Worm (Caenorhabditis elegans) whole organism, mixed stage, embryonic: ENCODE data around the gene ZK177.3.

Source experiments
- bed-3 ChIP-seq: fragments of 200-800 bp; sonication (Bioruptor generic); optimal IDR thresholded peaks from 3 replicates; lab custom pipeline; 2018; ENCODE audit warnings: mild to moderate bottlenecking, missing genetic modification characterization, moderate library complexity, missing compliant biosample characterization
- blmp-1 ChIP-seq: fragments of 150-350 bp; optimal IDR thresholded peaks from 2 replicates; lab custom pipeline; 2014; ENCODE audit warnings: missing biosample characterization, missing genetic modification characterization
- ceh-39 ChIP-seq: fragments of 150-350 bp; optimal IDR thresholded peaks from 2 replicates; lab custom pipeline; 2014; ENCODE audit warnings: missing biosample characterization, missing genetic modification characterization
- ceh-43 ChIP-seq: fragments of 200-800 bp; sonication (Bioruptor generic); optimal IDR thresholded peaks from 2 replicates; lab custom pipeline; 2018; ENCODE audit warnings: mild to moderate bottlenecking, missing genetic modification characterization, moderate library complexity, missing compliant biosample characterization
- ceh-83 ChIP-seq: fragments of 200-800 bp; sonication (Bioruptor generic); optimal IDR thresholded peaks from 2 replicates; lab custom pipeline; 2018; ENCODE audit warnings: mild to moderate bottlenecking, missing genetic modification characterization, missing compliant biosample characterization
- ces-1 ChIP-seq: fragments of 150-350 bp; optimal IDR thresholded peaks from 2 replicates; lab custom pipeline; 2014; ENCODE audit warnings: missing biosample characterization, missing genetic modification reagents, missing genetic modification characterization
- cnd-1 ChIP-seq: fragments of 200-800 bp; sonication (Bioruptor generic); optimal IDR thresholded peaks from 2 replicates; lab custom pipeline; 2018; ENCODE audit warnings: mild to moderate bottlenecking, missing genetic modification characterization, missing compliant biosample characterization
- elt-1 ChIP-seq: sonication (generic microtip); optimal IDR thresholded peaks from 2 replicates; lab custom pipeline; 2017; ENCODE audit warnings: missing genetic modification characterization, mild to moderate bottlenecking, missing compliant biosample characterization, antibody characterized with exemption, moderate library complexity, borderline replicate concordance; ENCODE audit not compliant: insufficient read depth
- elt-3 ChIP-seq: fragments of 150-350 bp; optimal IDR thresholded peaks from 2 replicates; lab custom pipeline; 2014; ENCODE audit warnings: missing biosample characterization, missing genetic modification characterization
- flh-1 ChIP-seq: fragments of 200-800 bp; sonication (Bioruptor generic); optimal IDR thresholded peaks from 2 replicates; lab custom pipeline; 2018; ENCODE audit warnings: mild to moderate bottlenecking, missing genetic modification characterization, moderate library complexity, missing compliant biosample characterization
- ham-2 ChIP-seq: fragments of 200-800 bp; sonication (Bioruptor generic); optimal IDR thresholded peaks from 2 replicates; lab custom pipeline; 2018; ENCODE audit warnings: mild to moderate bottlenecking, missing genetic modification characterization, missing compliant biosample characterization
- hlh-1 ChIP-seq: fragments of 150-350 bp; optimal IDR thresholded peaks from 2 replicates; lab custom pipeline; 2014; ENCODE audit warnings: missing biosample characterization, missing genetic modification reagents, missing genetic modification characterization
- lin-13 ChIP-seq: fragments of 150-350 bp; optimal IDR thresholded peaks from 2 replicates; lab custom pipeline; 2014; ENCODE audit warnings: missing biosample characterization, missing genetic modification characterization
- lsy-2 ChIP-seq: fragments of 150-350 bp; optimal IDR thresholded peaks from 2 replicates; lab custom pipeline; 2014; ENCODE audit warnings: missing biosample characterization, missing genetic modification characterization
- mab-5 ChIP-seq: fragments of 150-350 bp; optimal IDR thresholded peaks from 2 replicates; lab custom pipeline; 2014; ENCODE audit warnings: missing biosample characterization, missing genetic modification characterization
- mep-1 ChIP-seq: fragments of 150-350 bp; optimal IDR thresholded peaks from 2 replicates; lab custom pipeline; 2017; ENCODE audit warnings: missing biosample characterization, missing genetic modification reagents, missing genetic modification characterization, inconsistent platforms
- mls-2 ChIP-seq: sonication (generic microtip); optimal IDR thresholded peaks from 2 replicates; lab custom pipeline; 2016; ENCODE audit warnings: mild to moderate bottlenecking, missing genetic modification characterization, moderate library complexity, missing compliant biosample characterization
- nhr-12 ChIP-seq: fragments of 150-350 bp; optimal IDR thresholded peaks from 2 replicates; lab custom pipeline; 2014; ENCODE audit warnings: missing biosample characterization, missing genetic modification characterization
- nhr-2 ChIP-seq: fragments of 150-350 bp; optimal IDR thresholded peaks from 2 replicates; lab custom pipeline; 2014; ENCODE audit warnings: missing biosample characterization, missing genetic modification characterization
- nhr-237 ChIP-seq: fragments of 150-350 bp; optimal IDR thresholded peaks from 2 replicates; lab custom pipeline; 2014; ENCODE audit warnings: missing biosample characterization, missing genetic modification characterization
- nhr-28 ChIP-seq: fragments of 150-350 bp; optimal IDR thresholded peaks from 2 replicates; lab custom pipeline; 2014; ENCODE audit warnings: missing biosample characterization, missing genetic modification characterization
- nhr-76 ChIP-seq: sonication (generic microtip); optimal IDR thresholded peaks from 2 replicates; lab custom pipeline; 2017; ENCODE audit warnings: missing biosample characterization, missing genetic modification characterization
- pha-4 ChIP-seq: fragments of 150-350 bp; optimal IDR thresholded peaks from 2 replicates; lab custom pipeline; 2018; ENCODE audit warnings: missing biosample characterization, missing genetic modification reagents, missing genetic modification characterization
- sem-2 ChIP-seq: fragments of 200-800 bp; sonication (Bioruptor generic); optimal IDR thresholded peaks from 2 replicates; lab custom pipeline; 2018; ENCODE audit warnings: mild to moderate bottlenecking, missing genetic modification characterization, missing compliant biosample characterization
- snpc-4 ChIP-seq: fragments of 150-350 bp; optimal IDR thresholded peaks from 2 replicates; lab custom pipeline; 2014; ENCODE audit warnings: missing biosample characterization, missing genetic modification characterization
- sptf-1 ChIP-seq: sonication (generic microtip); optimal IDR thresholded peaks from 2 replicates; lab custom pipeline; 2017; ENCODE audit warnings: mild to moderate bottlenecking, missing genetic modification characterization, moderate library complexity, missing compliant biosample characterization
- tbx-8 ChIP-seq: fragments of 200-800 bp; sonication (Bioruptor generic); optimal IDR thresholded peaks from 2 replicates; lab custom pipeline; 2018; ENCODE audit warnings: mild to moderate bottlenecking, missing genetic modification characterization, moderate library complexity, missing compliant biosample characterization
- unc-120 ChIP-seq: sonication (generic microtip); optimal IDR thresholded peaks from 2 replicates; lab custom pipeline; 2017; ENCODE audit warnings: missing genetic modification characterization, missing compliant biosample characterization; ENCODE audit not compliant: poor library complexity, severe bottlenecking
- unc-39 ChIP-seq: fragments of 150-350 bp; optimal IDR thresholded peaks from 2 replicates; lab custom pipeline; 2014; ENCODE audit warnings: missing biosample characterization, missing genetic modification characterization
- unc-62 ChIP-seq: fragments of 150-350 bp; optimal IDR thresholded peaks from 2 replicates; lab custom pipeline; 2014; ENCODE audit warnings: missing biosample characterization, missing genetic modification reagents, missing genetic modification characterization
- zip-8 ChIP-seq: fragments of 150-350 bp; optimal IDR thresholded peaks from 2 replicates; lab custom pipeline; 2014; ENCODE audit warnings: missing biosample characterization, missing genetic modification characterization
- ztf-11 ChIP-seq: fragments of 150-350 bp; optimal IDR thresholded peaks from 2 replicates; lab custom pipeline; 2014; ENCODE audit warnings: missing biosample characterization, missing genetic modification characterization

The ZK177.3 gene

DNA sequence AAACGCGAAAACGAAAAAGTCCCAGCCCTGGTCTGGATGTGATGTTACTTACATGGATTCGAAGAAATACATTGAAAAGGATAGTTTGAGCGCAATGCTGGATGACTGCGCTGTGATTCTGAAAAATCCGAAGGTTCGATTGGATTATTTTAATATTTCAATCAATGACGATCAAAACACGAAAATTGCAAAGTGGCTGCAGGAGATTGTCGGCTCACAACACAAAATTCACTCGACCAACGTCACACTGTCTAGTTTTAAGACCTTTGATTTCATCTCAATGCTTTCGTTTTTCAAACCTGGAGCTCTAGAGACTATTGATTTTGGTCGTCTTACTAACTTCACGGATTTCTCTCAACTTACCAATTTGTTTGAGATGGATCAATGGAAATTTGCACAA lies 35.9 kb downstream of the ZK177.3 start, which contains the start of gene C17C3.5:
Gene C17C3.5 (plus strand): TSS at position 301 of the 400 bp plus-strand sequence.
- no peak for TF ChIP-seq snpc-4 (tag; lab: Kevin White, UChicago)
- TF ChIP-seq ceh-83 (GFP tag; lab: Kevin White, UChicago), result no peak
- TF ChIP-seq sem-2, result no peak
- no peak for TF ChIP-seq nhr-2 (tag; lab: Kevin White, UChicago)
- no peak for TF ChIP-seq nhr-76
- TF ChIP-seq blmp-1 (tag; lab: Kevin White, UChicago), result no peak
- no peak for TF ChIP-seq lsy-2
- no peak for TF ChIP-seq ceh-39 (tag; lab: Kevin White, UChicago)
- TF ChIP-seq tbx-8 (GFP tag; lab: Kevin White, UChicago), result no peak
- no peak for TF ChIP-seq pha-4 (tag; lab: Kevin White, UChicago)
- TF ChIP-seq zip-8 (tag; lab: Kevin White, UChicago), result no peak
- no peak for TF ChIP-seq lin-13
- TF ChIP-seq elt-1 (tag; lab: Kevin White, UChicago), result no peak
- TF ChIP-seq nhr-28 (tag; lab: Kevin White, UChicago), result no peak
- TF ChIP-seq nhr-237 (tag; lab: Kevin White, UChicago), result no peak
- no peak for TF ChIP-seq mep-1 (tag; lab: Kevin White, UChicago)
- no peak for TF ChIP-seq sptf-1
- no peak for TF ChIP-seq unc-62 (GFP tag; lab: Kevin White, UChicago)
- TF ChIP-seq, all 35 proteins: peak for 0

ce11 chrII:5553531-5553930 lies 37.9 kb downstream of the ZK177.3 start:
- TF ChIP-seq ces-1 (GFP tag; lab: Kevin White, UChicago) (no peak), tbx-8 (GFP tag; lab: Kevin White, UChicago) (no peak), lsy-2 (no peak), elt-1 (tag; lab: Kevin White, UChicago) (no peak), nhr-2 (tag; lab: Kevin White, UChicago) (no peak), flh-1 (GFP tag; lab: Kevin White, UChicago) (no peak), nhr-28 (tag; lab: Kevin White, UChicago) (no peak)
- TF ChIP-seq, all 35 proteins: peak for 0

- TF ChIP-seq mls-2 (tag; lab: Kevin White, UChicago) (no peak), zip-8 (tag; lab: Kevin White, UChicago) (no peak), pha-4 (tag; lab: Kevin White, UChicago) (no peak), mab-5 (tag; lab: Kevin White, UChicago) (no peak), cnd-1 (no peak), sptf-1 (no peak), blmp-1 (tag; lab: Kevin White, UChicago) (no peak), ztf-11 (tag; lab: Kevin White, UChicago) (no peak), ceh-39 (tag; lab: Kevin White, UChicago) (no peak), hlh-1 (no peak), nhr-2 (tag; lab: Kevin White, UChicago) (no peak), unc-62 (GFP tag; lab: Kevin White, UChicago) (no peak), lsy-2 (no peak), tbx-8 (GFP tag; lab: Kevin White, UChicago) (no peak), unc-39 (tag; lab: Kevin White, UChicago) (no peak), nhr-12 (no peak)
Measured at ce11 chrII:5554317-5554716, 38.7 kb downstream of the ZK177.3 start, which contains the start of gene ins-12. ins-12 (plus strand) TSS chrII:5554617.

ce11 chrII:5554788-5555187 lies 39.1 kb downstream of the ZK177.3 start:
- no peak for TF ChIP-seq nhr-12
- TF ChIP-seq nhr-28 (tag; lab: Kevin White, UChicago), result no peak
- no peak for TF ChIP-seq mab-5 (tag; lab: Kevin White, UChicago)
- no peak for TF ChIP-seq bed-3 (GFP tag; lab: Kevin White, UChicago)
- no peak for TF ChIP-seq elt-1 (tag; lab: Kevin White, UChicago)
- no peak for TF ChIP-seq cnd-1
- TF ChIP-seq sptf-1, result no peak
- no peak for TF ChIP-seq flh-1 (GFP tag; lab: Kevin White, UChicago)
- TF ChIP-seq nhr-237 (tag; lab: Kevin White, UChicago), result no peak
- TF ChIP-seq sem-2, result no peak
- no peak for TF ChIP-seq ztf-11 (tag; lab: Kevin White, UChicago)
- TF ChIP-seq mls-2 (tag; lab: Kevin White, UChicago), result no peak
- TF ChIP-seq hlh-1, result no peak
- TF ChIP-seq unc-120, result no peak

ce11 chrII:5555522-5555921 lies 39.9 kb downstream of the ZK177.3 start:
- TF ChIP-seq unc-39 (tag; lab: Kevin White, UChicago), result no peak
- no peak for TF ChIP-seq nhr-12
- TF ChIP-seq elt-3 (tag; lab: Kevin White, UChicago), result no peak
- no peak for TF ChIP-seq ceh-83 (GFP tag; lab: Kevin White, UChicago)
- TF ChIP-seq tbx-8 (GFP tag; lab: Kevin White, UChicago), result no peak
- TF ChIP-seq bed-3 (GFP tag; lab: Kevin White, UChicago), result no peak
- no peak for TF ChIP-seq unc-62 (GFP tag; lab: Kevin White, UChicago)
- TF ChIP-seq flh-1 (GFP tag; lab: Kevin White, UChicago), result no peak
- TF ChIP-seq pha-4 (tag; lab: Kevin White, UChicago), result no peak
- no peak for TF ChIP-seq ceh-43
- no peak for TF ChIP-seq ztf-11 (tag; lab: Kevin White, UChicago)
- TF ChIP-seq nhr-2 (tag; lab: Kevin White, UChicago), result no peak
- TF ChIP-seq ham-2 (GFP tag; lab: Kevin White, UChicago), result no peak
- no peak for TF ChIP-seq snpc-4 (tag; lab: Kevin White, UChicago)
- TF ChIP-seq lin-13, result no peak
- no peak for TF ChIP-seq ceh-39 (tag; lab: Kevin White, UChicago)
- TF ChIP-seq zip-8 (tag; lab: Kevin White, UChicago), result no peak
- TF ChIP-seq nhr-76, result no peak
